Fruit fly (Drosophila melanogaster) whole organism, embryonic: Measurements from ENCODE around the gene CG42375.

Experiments
- Abd-B ChIP-seq: fragments of 200-800 bp; sonication (Bioruptor generic); optimal IDR thresholded peaks from 2 replicates; lab custom pipeline; 2018; ENCODE audit warnings: missing biosample characterization, mild to moderate bottlenecking, missing genetic modification characterization, moderate library complexity
- CG10209 ChIP-seq: fragments of 200-800 bp; sonication (Bioruptor generic); optimal IDR thresholded peaks from 3 replicates; lab custom pipeline; 2017; ENCODE audit warnings: missing biosample characterization, mild to moderate bottlenecking, missing genetic modification characterization, missing genetic modification reagents
- CG1024 ChIP-seq: fragments of 200-800 bp; sonication (Bioruptor generic); IDR thresholded peaks from 2 replicates; pipeline ENCODE4 v1.3.6; 2022; ENCODE audit warnings: missing biosample characterization, missing genetic modification characterization
- CG10366 ChIP-seq: fragments of 200-800 bp; sonication (Bioruptor generic); IDR thresholded peaks from 2 replicates; pipeline ENCODE4 v1.3.6; 2022; ENCODE audit warnings: missing biosample characterization, missing genetic modification characterization
- CG12769 ChIP-seq: fragments of 200-800 bp; sonication (Bioruptor generic); optimal IDR thresholded peaks from 2 replicates; lab custom pipeline; 2019; ENCODE audit warnings: missing biosample characterization, mild to moderate bottlenecking, missing genetic modification characterization, moderate library complexity
- CG14710 ChIP-seq: fragments of 200-800 bp; sonication (Bioruptor generic); optimal IDR thresholded peaks from 3 replicates; lab custom pipeline; 2019; ENCODE audit warnings: missing biosample characterization, mild to moderate bottlenecking, missing genetic modification characterization, moderate library complexity
- CG15073 ChIP-seq: fragments of 200-800 bp; sonication (Bioruptor generic); optimal IDR thresholded peaks from 2 replicates; lab custom pipeline; 2016; ENCODE audit warnings: missing biosample characterization, missing genetic modification characterization
- CG1602 ChIP-seq: fragments of 200-800 bp; sonication (Bioruptor generic); optimal IDR thresholded peaks from 3 replicates; lab custom pipeline; 2016; ENCODE audit warnings: missing biosample characterization, missing genetic modification characterization
- CG17829 ChIP-seq: fragments of 200-800 bp; optimal IDR thresholded peaks from 2 replicates; lab custom pipeline; 2019; ENCODE audit warnings: missing biosample characterization, mild to moderate bottlenecking, missing genetic modification characterization, moderate library complexity
- CG31441 ChIP-seq: fragments of 200-800 bp; sonication (Bioruptor generic); IDR thresholded peaks from 2 replicates; pipeline ENCODE4 v1.3.6; 2022; ENCODE audit warnings: missing biosample characterization, missing genetic modification characterization
- CG4404 ChIP-seq: fragments of 200-800 bp; sonication (Bioruptor generic); IDR thresholded peaks from 2 replicates; pipeline ENCODE4 v1.3.6; 2022; ENCODE audit warnings: missing biosample characterization, missing genetic modification characterization
- CG6689 ChIP-seq: fragments of 200-800 bp; sonication (Bioruptor generic); IDR thresholded peaks from 2 replicates; pipeline ENCODE4 v1.3.6; 2022; ENCODE audit warnings: missing biosample characterization, missing genetic modification characterization
- CG7271 ChIP-seq: fragments of 200-800 bp; sonication (Bioruptor generic); optimal IDR thresholded peaks from 2 replicates; lab custom pipeline; 2018; ENCODE audit warnings: missing biosample characterization, mild to moderate bottlenecking, missing genetic modification characterization, moderate library complexity
- CG7839 ChIP-seq: fragments of 200-800 bp; sonication (Bioruptor generic); optimal IDR thresholded peaks from 3 replicates; lab custom pipeline; 2018; ENCODE audit warnings: missing biosample characterization, mild to moderate bottlenecking, missing genetic modification characterization, moderate library complexity
- CG8089 ChIP-seq: fragments of 200-800 bp; sonication (Bioruptor generic); optimal IDR thresholded peaks from 3 replicates; lab custom pipeline; 2016; ENCODE audit warnings: missing biosample characterization, missing genetic modification characterization
- CG8359 ChIP-seq: fragments of 200-800 bp; sonication (Bioruptor generic); optimal IDR thresholded peaks from 2 replicates; lab custom pipeline; 2017; ENCODE audit warnings: missing biosample characterization, mild to moderate bottlenecking, missing genetic modification characterization, borderline replicate concordance
- CG8388 ChIP-seq: fragments of 200-800 bp; sonication (Bioruptor generic); optimal IDR thresholded peaks from 2 replicates; lab custom pipeline; 2019; ENCODE audit warnings: missing biosample characterization, mild to moderate bottlenecking, missing genetic modification characterization, moderate library complexity
- Fer1 ChIP-seq: fragments of 200-800 bp; sonication (Bioruptor generic); optimal IDR thresholded peaks from 2 replicates; lab custom pipeline; 2017; ENCODE audit warnings: missing biosample characterization, mild to moderate bottlenecking, missing genetic modification characterization
- HHEX ChIP-seq: fragments of 200-800 bp; sonication (Bioruptor generic); optimal IDR thresholded peaks from 3 replicates; lab custom pipeline; 2017; ENCODE audit warnings: missing biosample characterization, mild to moderate bottlenecking, missing genetic modification characterization, missing genetic modification reagents
- HmgZ ChIP-seq: fragments of 200-800 bp; sonication (Bioruptor generic); optimal IDR thresholded peaks from 2 replicates; lab custom pipeline; 2018; ENCODE audit warnings: missing biosample characterization, mild to moderate bottlenecking, missing genetic modification characterization
- PHDP ChIP-seq: fragments of 200-800 bp; sonication (Bioruptor generic); optimal IDR thresholded peaks from 3 replicates; lab custom pipeline; 2018; ENCODE audit warnings: missing biosample characterization, mild to moderate bottlenecking, missing genetic modification characterization, moderate library complexity
- Six4 ChIP-seq: fragments of 200-800 bp; sonication (Bioruptor generic); optimal IDR thresholded peaks from 2 replicates; lab custom pipeline; 2016; ENCODE audit warnings: missing biosample characterization, missing genetic modification characterization
- Ssrp ChIP-seq: fragments of 200-800 bp; sonication (Bioruptor generic); optimal IDR thresholded peaks from 2 replicates; lab custom pipeline; 2018; ENCODE audit warnings: missing biosample characterization, mild to moderate bottlenecking, missing genetic modification characterization, moderate library complexity
- Vsx1 ChIP-seq: fragments of 200-800 bp; sonication (Bioruptor generic); optimal IDR thresholded peaks from 2 replicates; lab custom pipeline; 2017; ENCODE audit warnings: missing biosample characterization, mild to moderate bottlenecking, missing genetic modification characterization, missing genetic modification reagents
- bab2 ChIP-seq: fragments of 200-800 bp; sonication (Bioruptor generic); optimal IDR thresholded peaks from 2 replicates; lab custom pipeline; 2016; ENCODE audit warnings: missing biosample characterization, missing genetic modification characterization
- bigmax ChIP-seq: fragments of 200-800 bp; sonication (Bioruptor generic); optimal IDR thresholded peaks from 2 replicates; lab custom pipeline; 2018; ENCODE audit warnings: missing biosample characterization, mild to moderate bottlenecking, missing genetic modification characterization
- cato ChIP-seq: fragments of 200-800 bp; sonication (Bioruptor generic); optimal IDR thresholded peaks from 2 replicates; lab custom pipeline; 2016; ENCODE audit warnings: missing biosample characterization, missing genetic modification characterization, borderline replicate concordance
- crol ChIP-seq: fragments of 200-800 bp; sonication (Bioruptor generic); IDR thresholded peaks from 2 replicates; pipeline ENCODE4 v1.3.6; 2022; ENCODE audit warnings: missing biosample characterization, missing genetic modification characterization
- gcm ChIP-seq: fragments of 200-800 bp; sonication (Bioruptor generic); optimal IDR thresholded peaks from 2 replicates; lab custom pipeline; 2019; ENCODE audit warnings: missing biosample characterization, mild to moderate bottlenecking, missing genetic modification characterization, moderate library complexity
- hkb ChIP-seq, 2 experiments: fragments of 200-800 bp in 1 of 2; fragments of >200 bp in 1 of 2; sonication (Bioruptor generic) in 1 of 2; IDR thresholded peaks in 1 of 2; optimal IDR thresholded peaks in 1 of 2; 2 replicates each; pipeline versions ENCODE4 v1.3.6 to Lab custom; 2017 to 2022; ENCODE audit warnings: missing biosample characterization in 1 of 2, missing genetic modification characterization in 1 of 2
- jumu ChIP-seq: fragments of 200-800 bp; sonication (Bioruptor generic); optimal IDR thresholded peaks from 3 replicates; lab custom pipeline; 2016; ENCODE audit warnings: missing biosample characterization, missing genetic modification characterization
- lab ChIP-seq: fragments of 200-800 bp; sonication (Bioruptor generic); optimal IDR thresholded peaks from 3 replicates; lab custom pipeline; 2017; ENCODE audit warnings: missing biosample characterization, missing genetic modification characterization, mild to moderate bottlenecking, moderate library complexity, missing genetic modification reagents
- luna ChIP-seq: fragments of 200-800 bp; sonication (Bioruptor generic); optimal IDR thresholded peaks from 2 replicates; lab custom pipeline; 2016; ENCODE audit warnings: missing biosample characterization, missing genetic modification characterization
- mld ChIP-seq: fragments of 200-800 bp; sonication (Bioruptor generic); IDR thresholded peaks from 3 replicates; pipeline ENCODE4 v1.3.6; 2022; ENCODE audit warnings: missing biosample characterization, missing genetic modification characterization; ENCODE audit not compliant: partially characterized antibody
- pnt ChIP-seq: fragments of 200-800 bp; sonication (Bioruptor generic); optimal IDR thresholded peaks from 3 replicates; lab custom pipeline; 2016; ENCODE audit warnings: missing biosample characterization, missing genetic modification characterization
- prd ChIP-seq, 3 experiments: fragments of >200 bp in 2 of 3; fragments of 200-800 bp in 1 of 3; sonication (Bioruptor generic) in 1 of 3; optimal IDR thresholded peaks in 2 of 3; IDR thresholded peaks in 1 of 3; 2 replicates in 2 of 3; 3 replicates in 1 of 3; pipeline versions ENCODE4 v1.3.6 to Lab custom; 2017 to 2022; ENCODE audit warnings: missing biosample characterization in 1 of 3, missing genetic modification characterization in 1 of 3
- salm ChIP-seq: fragments of 200-800 bp; sonication (Bioruptor generic); optimal IDR thresholded peaks from 2 replicates; lab custom pipeline; 2018; ENCODE audit warnings: missing biosample characterization, mild to moderate bottlenecking, missing genetic modification characterization
- sd ChIP-seq: fragments of 200-800 bp; sonication (Bioruptor generic); optimal IDR thresholded peaks from 3 replicates; lab custom pipeline; 2018; ENCODE audit warnings: missing biosample characterization, mild to moderate bottlenecking, missing genetic modification characterization, moderate library complexity
- sisA ChIP-seq: fragments of 200-800 bp; sonication (Bioruptor generic); IDR thresholded peaks from 2 replicates; pipeline ENCODE4 v1.3.6; 2022; ENCODE audit warnings: missing biosample characterization, missing genetic modification characterization
- slou ChIP-seq: fragments of 200-800 bp; sonication (Bioruptor generic); optimal IDR thresholded peaks from 3 replicates; lab custom pipeline; 2016; ENCODE audit warnings: missing biosample characterization, missing genetic modification characterization
- sqz ChIP-seq: fragments of 200-800 bp; sonication (Bioruptor generic); optimal IDR thresholded peaks from 3 replicates; lab custom pipeline; 2018; ENCODE audit warnings: missing biosample characterization, mild to moderate bottlenecking, missing genetic modification characterization
- tio ChIP-seq: fragments of 200-800 bp; sonication (Bioruptor generic); optimal IDR thresholded peaks from 2 replicates; lab custom pipeline; 2017; ENCODE audit warnings: missing biosample characterization, missing genetic modification characterization, inconsistent platforms
- trem ChIP-seq: fragments of 200-800 bp; optimal IDR thresholded peaks from 3 replicates; lab custom pipeline; 2019; ENCODE audit warnings: missing biosample characterization, mild to moderate bottlenecking, missing genetic modification characterization, moderate library complexity
- ttk ChIP-seq: fragments of 200-800 bp; sonication (Bioruptor generic); IDR thresholded peaks from 2 replicates; pipeline ENCODE4 v2.1.2; 2022; ENCODE audit warnings: missing biosample characterization, missing genetic modification characterization
- zen ChIP-seq: fragments of 200-800 bp; sonication (Bioruptor generic); optimal IDR thresholded peaks from 3 replicates; lab custom pipeline; 2018; ENCODE audit warnings: missing biosample characterization, mild to moderate bottlenecking, missing genetic modification characterization, moderate library complexity
- zen2 ChIP-seq: fragments of 200-800 bp; sonication (Bioruptor generic); IDR thresholded peaks from 3 replicates; pipeline ENCODE4 v1.3.6; 2022; ENCODE audit warnings: missing biosample characterization, missing genetic modification characterization; ENCODE audit not compliant: partially characterized antibody
- zf30C ChIP-seq: fragments of 200-800 bp; sonication (Bioruptor generic); optimal IDR thresholded peaks from 3 replicates; lab custom pipeline; 2018; ENCODE audit warnings: missing biosample characterization, mild to moderate bottlenecking, missing genetic modification characterization

CG42375 gene

dm6 chr3R:13793105-13793978, 13.9 kb downstream of the CG42375 start (continued):
- no peak for TF ChIP-seq sisA (GFP tag; lab: Robert Waterston, UW)
- TF ChIP-seq CG1024 (GFP tag; lab: Robert Waterston, UW) = no peak
- peak; percentile 39 for TF ChIP-seq gcm (GFP tag; lab: Kevin White, UChicago)
- TF ChIP-seq CG31441 (GFP tag; lab: Robert Waterston, UW) = no peak; the same call in 1 of the 2 replicates
- TF ChIP-seq bab2 (GFP tag; lab: Kevin White, UChicago) = no peak
- no peak for TF ChIP-seq Six4 (GFP tag; lab: Kevin White, UChicago)
- no peak for TF ChIP-seq HHEX (GFP tag; lab: Kevin White, UChicago)
- TF ChIP-seq salm (tag; lab: Kevin White, UChicago) = no peak
- peak; percentile 25 for TF ChIP-seq CG10209 (GFP tag; lab: Kevin White, UChicago)
- TF ChIP-seq CG17829 (tag; lab: Kevin White, UChicago) = peak; percentile 21
- no peak for TF ChIP-seq CG15073 (GFP tag; lab: Kevin White, UChicago)
- no peak for TF ChIP-seq sqz (GFP tag; lab: Kevin White, UChicago)
- no peak for TF ChIP-seq CG8089 (GFP tag; lab: Kevin White, UChicago)
- peak; percentile 71 for TF ChIP-seq CG8388 (GFP tag; lab: Kevin White, UChicago)
- TF ChIP-seq Fer1 (GFP tag; lab: Kevin White, UChicago) = no peak
- TF ChIP-seq Ssrp (tag; lab: Kevin White, UChicago) = peak; percentile 60
- peak; percentile 36; the same call in 1 of the 2 replicates for TF ChIP-seq CG10366 (GFP tag; lab: Robert Waterston, UW)
- TF ChIP-seq HmgZ (tag; lab: Kevin White, UChicago) = no peak
- no peak for TF ChIP-seq bigmax (GFP tag; lab: Kevin White, UChicago)
- TF ChIP-seq luna (GFP tag; lab: Kevin White, UChicago) = no peak
- no peak for TF ChIP-seq CG8359 (GFP tag; lab: Kevin White, UChicago)
- TF ChIP-seq mld (GFP tag; lab: Robert Waterston, UW) = no peak
- no peak for TF ChIP-seq CG1602
- TF ChIP-seq tio (GFP tag; lab: Kevin White, UChicago) = no peak
- TF ChIP-seq CG7271 (tag; lab: Kevin White, UChicago) = no peak
- TF ChIP-seq ttk = peak; percentile 52; the same call in 1 of the 2 replicates
- TF ChIP-seq slou (GFP tag; lab: Kevin White, UChicago) = no peak
- TF ChIP-seq crol (GFP tag; lab: Robert Waterston, UW) = peak; percentile 6; the same call in 1 of the 2 replicates
- peak; percentile 2 for TF ChIP-seq pnt (GFP tag; lab: Kevin White, UChicago)
- no peak for TF ChIP-seq hkb (optimal IDR thresholded peaks at IDR 0.05; lab: Kevin White, UChicago)
- TF ChIP-seq hkb (GFP tag; IDR thresholded peaks at IDR 0.05; lab: Robert Waterston, UW) = no peak
- peak; percentile 50 for TF ChIP-seq PHDP (tag; lab: Kevin White, UChicago)
- no peak for TF ChIP-seq zen
- TF ChIP-seq zf30C (GFP tag; lab: Kevin White, UChicago) = no peak
- TF ChIP-seq trem (tag; lab: Kevin White, UChicago) = peak; percentile 11
- TF ChIP-seq CG14710 (tag; lab: Kevin White, UChicago) = peak; percentile 15
- TF ChIP-seq CG7839 (tag; lab: Kevin White, UChicago) = peak; percentile 51
- peak; percentile 15 for TF ChIP-seq jumu
- no peak for TF ChIP-seq sd
- TF ChIP-seq lab (GFP tag; lab: Kevin White, UChicago) = no peak
- TF ChIP-seq prd (optimal IDR thresholded peaks at IDR 0.05; lab: Kevin White, UChicago) = no peak
- 0 out of 3 replicates have a peak, but pooled peaks have one; percentile 19 for TF ChIP-seq prd (GFP tag; IDR thresholded peaks at IDR 0.05; lab: Robert Waterston, UW)
- TF ChIP-seq CG4404 (GFP tag; lab: Robert Waterston, UW) = no peak
- no peak for TF ChIP-seq CG12769 (tag; lab: Kevin White, UChicago)
- TF ChIP-seq zen2 (GFP tag; lab: Robert Waterston, UW) = no peak
- no peak for TF ChIP-seq Abd-B (GFP tag; lab: Kevin White, UChicago)
- TF ChIP-seq CG6689 = peak; percentile 43; the same call in 1 of the 2 replicates
- TF ChIP-seq Vsx1 (GFP tag; lab: Kevin White, UChicago) = no peak
- no peak for TF ChIP-seq cato
